Worm (Caenorhabditis elegans): ENCODE results near the gene cfap-36.

cfap-36 gene

ce11 chrV:201300-201699, 29.3 kb upstream of the cfap-36 start, which contains the start of gene trpp-1 (continued):
- TF ChIP-seq lin-35 (GFP tag; optimal IDR thresholded peaks at IDR 0.05) = no peak

ce11 chrV:194760-195159, 22.8 kb upstream of the cfap-36 start:
- peak; percentile 85 for TF ChIP-seq zfh-2 (GFP tag; conservative IDR thresholded peaks at IDR 0.05)
- peak; percentile 47; the same call in 1 of the 2 replicates for TF ChIP-seq egrh-3 (GFP tag; IDR thresholded peaks at IDR 0.05)
- TF ChIP-seq F37B4.10 (GFP tag; IDR thresholded peaks at IDR 0.05) = 0 out of 2 replicates have a peak, but pooled peaks have one; percentile 20
- no peak for TF ChIP-seq madf-10 (tag; optimal IDR thresholded peaks at IDR 0.05)

ce11 chrV:189436-189835, 17.4 kb upstream of the cfap-36 start:
- TF ChIP-seq hmg-1.2 (GFP tag; IDR thresholded peaks at IDR 0.05) = no peak
- TF ChIP-seq F39B2.1 (GFP tag; IDR thresholded peaks at IDR 0.05) = no peak
- TF ChIP-seq egl-44 (GFP tag; IDR thresholded peaks at IDR 0.05) = no peak
- no peak for TF ChIP-seq hlh-26 (GFP tag; conservative IDR thresholded peaks at IDR 0.05)
- TF ChIP-seq rcor-1 (GFP tag; IDR thresholded peaks at IDR 0.05) = no peak
- no peak for TF ChIP-seq F57C9.4 (tag; optimal IDR thresholded peaks at IDR 0.05)
- no peak for TF ChIP-seq nhr-27 (tag; optimal IDR thresholded peaks at IDR 0.05)
- TF ChIP-seq unc-62 (GFP tag; optimal IDR thresholded peaks at IDR 0.05) = no peak
- no peak for TF ChIP-seq ZK185.1 (tag; optimal IDR thresholded peaks at IDR 0.05; ENCODE audit: poor library complexity, severe bottlenecking)
- TF ChIP-seq ztf-18 (tag; optimal IDR thresholded peaks at IDR 0.05) = no peak
- no peak for TF ChIP-seq ccch-3 (GFP tag; optimal IDR thresholded peaks at IDR 0.05)
- no peak for TF ChIP-seq ceh-91 (GFP tag; IDR thresholded peaks at IDR 0.05)
- TF ChIP-seq fkh-3 (tag; optimal IDR thresholded peaks at IDR 0.05) = no peak
- no peak for TF ChIP-seq B0336.3 (GFP tag; IDR thresholded peaks at IDR 0.05)
- TF ChIP-seq snpc-4 (GFP tag; optimal IDR thresholded peaks at IDR 0.05) = no peak
- no peak for TF ChIP-seq snpc-4 (tag; optimal IDR thresholded peaks at IDR 0.05)
- TF ChIP-seq ceh-58 (GFP tag; IDR thresholded peaks at IDR 0.05) = no peak
- TF ChIP-seq repo-1 (tag; optimal IDR thresholded peaks at IDR 0.05) = no peak

ce11 chrV:185694-186217, 13.7 kb upstream of the cfap-36 start, which contains the start of gene arid-1:
Gene arid-1, plus strand, starts transcription at chrV:186167.
- TF ChIP-seq xnd-1 (tag; optimal IDR thresholded peaks at IDR 0.05) = peak; percentile 46
- peak; percentile 47 for TF ChIP-seq madf-10 (tag; optimal IDR thresholded peaks at IDR 0.05)
- 0 out of 2 replicates have a peak, but pooled peaks have one; percentile 39 for TF ChIP-seq rcor-1 (GFP tag; IDR thresholded peaks at IDR 0.05)
- TF ChIP-seq him-1 (tag; optimal IDR thresholded peaks at IDR 0.05) = peak; percentile 37
- TF ChIP-seq hmg-1.2 (GFP tag; IDR thresholded peaks at IDR 0.05) = peak; percentile 99
- no peak for TF ChIP-seq tlf-1 (GFP tag; optimal IDR thresholded peaks at IDR 0.05)
- TF ChIP-seq ceh-100 (GFP tag; IDR thresholded peaks at IDR 0.05) = peak; percentile 57
- no peak for TF ChIP-seq mes-4 (tag; optimal IDR thresholded peaks at IDR 0.05)
- peak; percentile 87 for TF ChIP-seq efl-1 (GFP tag; optimal IDR thresholded peaks at IDR 0.05)
- TF ChIP-seq F10E7.11 (tag; optimal IDR thresholded peaks at IDR 0.05) = no peak
- 0 out of 2 replicates have a peak, but pooled peaks have one; percentile 41 for TF ChIP-seq nfyb-1 (GFP tag; IDR thresholded peaks at IDR 0.05)
- peak; percentile 62 for TF ChIP-seq madf-8 (GFP tag; conservative IDR thresholded peaks at IDR 0.05)
- peak; percentile 60 for TF ChIP-seq mcd-1 (GFP tag; IDR thresholded peaks at IDR 0.05)
- peak; percentile 83 for TF ChIP-seq madf-6 (GFP tag; IDR thresholded peaks at IDR 0.05)
- no peak for TF ChIP-seq snpc-4 (GFP tag; optimal IDR thresholded peaks at IDR 0.05)
- peak in 3 of 4 experiments; percentile 8 to 27 (median 17) for TF ChIP-seq snpc-4 (tag; optimal IDR thresholded peaks at IDR 0.05)
- TF ChIP-seq lsl-1 (GFP tag; optimal IDR thresholded peaks at IDR 0.05) = peak; percentile 53
- TF ChIP-seq dpl-1 (GFP tag; optimal IDR thresholded peaks at IDR 0.05) = peak; percentile 54
- TF ChIP-seq ceh-91 (GFP tag; IDR thresholded peaks at IDR 0.05) = peak; percentile 58; the same call in 1 of the 2 replicates
- peak in 1 of 3 experiments; percentile 39 for TF ChIP-seq lin-35 (GFP tag; optimal IDR thresholded peaks at IDR 0.05)
- no peak for TF ChIP-seq tbx-9 (tag; optimal IDR thresholded peaks at IDR 0.05; ENCODE audit: borderline replicate concordance)
- peak; percentile 84 for TF ChIP-seq attf-5 (GFP tag; optimal IDR thresholded peaks at IDR 0.05)
- no peak for TF ChIP-seq pha-4 (tag; optimal IDR thresholded peaks at IDR 0.05)
- no peak for TF ChIP-seq aptf-3 (GFP tag; IDR thresholded peaks at IDR 0.05)
- peak; percentile 72 for TF ChIP-seq snpc-3.4 (tag; optimal IDR thresholded peaks at IDR 0.05)
- TF ChIP-seq F49E8.2 (tag; optimal IDR thresholded peaks at IDR 0.05; ENCODE audit: insufficient read depth) = peak; percentile 32
- peak; percentile 38 for TF ChIP-seq snpc-1.1 (tag; optimal IDR thresholded peaks at IDR 0.05; ENCODE audit: insufficient read depth)
